Worm (Caenorhabditis elegans) whole organism, L4 larva: ENCODE measurements around the gene F23D12.1.

Experiments
- F10B5.3 ChIP-seq: sonication (generic microtip); optimal IDR thresholded peaks from 2 replicates; lab custom pipeline; 2016; ENCODE audit warnings: mild to moderate bottlenecking, missing genetic modification characterization, missing compliant biosample characterization
- F44E2.7 ChIP-seq: fragments of 200-800 bp; sonication (Bioruptor generic); IDR thresholded peaks from 2 replicates; pipeline ENCODE4 v2.1.2; 2022; ENCODE audit warnings: missing genetic modification characterization, missing compliant biosample characterization
- R02D3.7 ChIP-seq: fragments of 150-350 bp; sonication (generic microtip); optimal IDR thresholded peaks from 3 replicates; lab custom pipeline; 2014; ENCODE audit warnings: missing biosample characterization, missing genetic modification characterization
- Y48G9A.11 ChIP-seq: fragments of 200-800 bp; sonication (Bioruptor generic); IDR thresholded peaks from 2 replicates; pipeline ENCODE4 v1.3.6; 2022; ENCODE audit warnings: missing genetic modification reagents, missing genetic modification characterization, missing compliant biosample characterization
- ZK337.2 ChIP-seq: fragments of 200-800 bp; sonication (Bioruptor generic); IDR thresholded peaks from 2 replicates; pipeline ENCODE4 v1.3.6; 2022; ENCODE audit warnings: missing genetic modification reagents, missing genetic modification characterization, missing compliant biosample characterization
- aha-1 ChIP-seq: fragments of 150-350 bp; peaks from one replicate; lab custom pipeline; 2014; ENCODE audit warnings: missing biosample characterization, missing genetic modification characterization
- ceh-32 ChIP-seq: sonication (generic microtip); optimal IDR thresholded peaks from 2 replicates; lab custom pipeline; 2016; ENCODE audit warnings: mild to moderate bottlenecking, missing genetic modification characterization, missing compliant biosample characterization; ENCODE audit not compliant: poor library complexity
- ces-1 ChIP-seq: fragments of 150-350 bp; sonication (generic microtip); optimal IDR thresholded peaks from 4 replicates; lab custom pipeline; 2014; ENCODE audit warnings: missing biosample characterization, missing genetic modification reagents, missing genetic modification characterization
- cey-2 ChIP-seq: sonication (generic microtip); optimal IDR thresholded peaks from 3 replicates; lab custom pipeline; 2017; ENCODE audit warnings: missing genetic modification characterization, mild to moderate bottlenecking, missing compliant biosample characterization, antibody characterized with exemption, borderline replicate concordance; ENCODE audit not compliant: insufficient read depth
- daf-19 ChIP-seq: fragments of 200-800 bp; sonication (Bioruptor generic); conservative IDR thresholded peaks from 2 replicates; pipeline ENCODE4 v1.3.6; 2022; ENCODE audit warnings: missing genetic modification characterization, missing compliant biosample characterization
- daf-8 ChIP-seq: fragments of 200-800 bp; sonication (Bioruptor generic); IDR thresholded peaks from 2 replicates; pipeline ENCODE4 v1.3.6; 2022; ENCODE audit warnings: missing genetic modification characterization, missing compliant biosample characterization
- dmd-6 ChIP-seq: fragments of 200-800 bp; sonication (Bioruptor generic); IDR thresholded peaks from 2 replicates; pipeline ENCODE4 v1.3.6; 2022; ENCODE audit warnings: missing genetic modification reagents, missing genetic modification characterization, missing compliant biosample characterization
- dmd-8 ChIP-seq: fragments of 200-800 bp; sonication (Bioruptor generic); IDR thresholded peaks from 2 replicates; pipeline ENCODE4 v1.3.6; 2022; ENCODE audit warnings: missing genetic modification characterization, missing compliant biosample characterization
- dmd-9 ChIP-seq: fragments of 200-800 bp; sonication (Bioruptor generic); IDR thresholded peaks from 2 replicates; pipeline ENCODE4 v1.3.6; 2022; ENCODE audit warnings: missing genetic modification reagents, missing genetic modification characterization, missing compliant biosample characterization
- dpl-1 ChIP-seq: fragments of 150-350 bp; optimal IDR thresholded peaks from 2 replicates; lab custom pipeline; 2014; ENCODE audit warnings: missing biosample characterization, missing genetic modification reagents, missing genetic modification characterization
- duxl-1 ChIP-seq: sonication (generic microtip); optimal IDR thresholded peaks from 2 replicates; lab custom pipeline; 2016; ENCODE audit warnings: mild to moderate bottlenecking, missing genetic modification characterization, moderate library complexity, missing compliant biosample characterization; ENCODE audit not compliant: poor library complexity
- dve-1 ChIP-seq: sonication (generic microtip); optimal IDR thresholded peaks from 2 replicates; lab custom pipeline; 2017; ENCODE audit warnings: antibody characterized with exemption, mild to moderate bottlenecking, missing genetic modification characterization, missing compliant biosample characterization; ENCODE audit not compliant: insufficient read depth
- egl-43 ChIP-seq: fragments of 200-800 bp; sonication (Bioruptor generic); IDR thresholded peaks from 2 replicates; pipeline ENCODE4 v1.3.6; 2022; ENCODE audit warnings: missing genetic modification reagents, missing genetic modification characterization, missing compliant biosample characterization
- fos-1 ChIP-seq: fragments of 150-350 bp; optimal IDR thresholded peaks from 2 replicates; lab custom pipeline; 2014; ENCODE audit warnings: missing biosample characterization, missing genetic modification characterization
- gei-8 ChIP-seq: fragments of 200-800 bp; sonication (Bioruptor generic); optimal IDR thresholded peaks from 2 replicates; lab custom pipeline; 2018; ENCODE audit warnings: mild to moderate bottlenecking, missing genetic modification characterization, missing compliant biosample characterization
- hmg-1.1 ChIP-seq: fragments of 200-800 bp; sonication (Bioruptor generic); IDR thresholded peaks from 2 replicates; pipeline ENCODE4 v1.3.6; 2022; ENCODE audit warnings: missing genetic modification reagents, missing genetic modification characterization, missing compliant biosample characterization
- lin-13 ChIP-seq: fragments of 150-350 bp; optimal IDR thresholded peaks from 2 replicates; lab custom pipeline; 2014; ENCODE audit warnings: missing biosample characterization, missing genetic modification reagents, missing genetic modification characterization
- lir-3 ChIP-seq: sonication (generic microtip); optimal IDR thresholded peaks from 2 replicates; lab custom pipeline; 2016; ENCODE audit warnings: mild to moderate bottlenecking, missing genetic modification characterization, missing compliant biosample characterization
- madf-5 ChIP-seq, 2 experiments: fragments of 200-800 bp; sonication (Bioruptor generic); IDR thresholded peaks; 2 replicates each; pipeline ENCODE4 v1.3.6; 2022; ENCODE audit warnings: missing compliant biosample characterization in 2 of 2, missing genetic modification characterization in 2 of 2
- mes-2 ChIP-seq: sonication (generic microtip); optimal IDR thresholded peaks from 2 replicates; lab custom pipeline; 2016; ENCODE audit warnings: missing genotype, mild to moderate bottlenecking, missing genetic modification characterization, missing compliant biosample characterization; ENCODE audit not compliant: poor library complexity, severe bottlenecking
- nhr-25 ChIP-seq: sonication (generic microtip); optimal IDR thresholded peaks from 2 replicates; lab custom pipeline; 2017; ENCODE audit warnings: missing genetic modification characterization, mild to moderate bottlenecking, missing compliant biosample characterization, antibody characterized with exemption, moderate library complexity, borderline replicate concordance; ENCODE audit not compliant: insufficient read depth
- nhr-76 ChIP-seq: fragments of 150-350 bp; optimal IDR thresholded peaks from 2 replicates; lab custom pipeline; 2014; ENCODE audit warnings: missing biosample characterization, missing genetic modification characterization
- saeg-2 ChIP-seq: fragments of 200-800 bp; sonication (Bioruptor generic); IDR thresholded peaks from 2 replicates; pipeline ENCODE4 v1.3.6; 2022; ENCODE audit warnings: missing genetic modification reagents, missing genetic modification characterization, missing compliant biosample characterization
- sdz-12 ChIP-seq: fragments of 200-800 bp; sonication (Bioruptor generic); optimal IDR thresholded peaks from 2 replicates; lab custom pipeline; 2018; ENCODE audit warnings: mild to moderate bottlenecking, missing genetic modification characterization, missing compliant biosample characterization
- spr-1 ChIP-seq: sonication (generic microtip); optimal IDR thresholded peaks from 2 replicates; lab custom pipeline; 2016; ENCODE audit warnings: mild to moderate bottlenecking, missing genetic modification characterization, missing compliant biosample characterization
- spr-3 ChIP-seq: fragments of 200-800 bp; sonication (Bioruptor generic); optimal IDR thresholded peaks from 2 replicates; lab custom pipeline; 2018; ENCODE audit warnings: mild to moderate bottlenecking, missing genetic modification characterization, missing compliant biosample characterization
- unc-130 ChIP-seq: sonication (generic microtip); optimal IDR thresholded peaks from 2 replicates; lab custom pipeline; 2016; ENCODE audit warnings: missing genetic modification reagents, missing genetic modification characterization, missing compliant biosample characterization
- unc-62 ChIP-seq, 3 experiments: fragments of 150-350 bp in 1 of 3; sonication (generic microtip); optimal IDR thresholded peaks in 2 of 3; peaks in 1 of 3; 1 replicate in 1 of 3; 2 replicates in 2 of 3; lab custom pipeline; 2014 to 2017; ENCODE audit warnings: missing biosample characterization in 3 of 3, missing genetic modification characterization in 3 of 3, missing genetic modification reagents in 3 of 3, missing genotype in 1 of 3
- vab-7 ChIP-seq: fragments of 200-800 bp; sonication (Bioruptor generic); IDR thresholded peaks from 2 replicates; pipeline ENCODE4 v1.3.6; 2022; ENCODE audit warnings: missing genetic modification reagents, missing genetic modification characterization, missing compliant biosample characterization
- zip-2 ChIP-seq: fragments of 150-350 bp; optimal IDR thresholded peaks from 2 replicates; lab custom pipeline; 2014; ENCODE audit warnings: missing biosample characterization, missing genetic modification characterization
- ztf-11 ChIP-seq: fragments of 150-350 bp; optimal IDR thresholded peaks from 2 replicates; lab custom pipeline; 2014; ENCODE audit warnings: missing biosample characterization, missing genetic modification characterization

F23D12.1 gene

ce11 chrX:14447498-14447897 is 19.5 kb upstream of the F23D12.1 start:
- no peak for TF ChIP-seq sdz-12
- no peak for TF ChIP-seq ztf-11
- TF ChIP-seq dmd-8 (GFP tag; lab: Robert Waterston, UW), result no peak
- no peak for TF ChIP-seq nhr-25 (tag; lab: Kevin White, UChicago)
- TF ChIP-seq saeg-2 (GFP tag; lab: Robert Waterston, UW), result no peak
- TF ChIP-seq Y48G9A.11, result no peak
- no peak for TF ChIP-seq vab-7 (GFP tag; lab: Robert Waterston, UW)
- TF ChIP-seq daf-8 (GFP tag; lab: Robert Waterston, UW), result no peak
- no peak for TF ChIP-seq gei-8 (GFP tag; lab: Kevin White, UChicago)
- no peak for TF ChIP-seq madf-5 (GFP tag; IDR thresholded peaks at IDR 0.05; lab: Robert Waterston, UW)
- TF ChIP-seq ZK337.2 (GFP tag; lab: Robert Waterston, UW), result no peak
- no peak for TF ChIP-seq ces-1 (GFP tag; lab: Kevin White, UChicago)
- TF ChIP-seq, all 104 proteins: peak for 0

ce11 chrX:14444701-14445100 is 16.7 kb upstream of the F23D12.1 start, which contains the start of gene F23D12.4:
F23D12.4 (plus strand) TSS chrX:14445001.
- TF ChIP-seq F10B5.3, result no peak
- TF ChIP-seq egl-43 (GFP tag; lab: Robert Waterston, UW), result no peak
- no peak for TF ChIP-seq fos-1 (tag; lab: Kevin White, UChicago)
- TF ChIP-seq lir-3, result no peak
- TF ChIP-seq nhr-76 (tag; lab: Kevin White, UChicago), result no peak
- TF ChIP-seq dve-1 (tag; lab: Kevin White, UChicago), result no peak
- TF ChIP-seq Y48G9A.11, result no peak
- no peak for TF ChIP-seq mes-2 (tag; lab: Kevin White, UChicago)
- TF ChIP-seq F44E2.7 (GFP tag; lab: Robert Waterston, UW), result no peak
- no peak for TF ChIP-seq dmd-9 (GFP tag; lab: Robert Waterston, UW)
- no peak for TF ChIP-seq daf-8 (GFP tag; lab: Robert Waterston, UW)
- TF ChIP-seq spr-1 (tag; lab: Kevin White, UChicago), result no peak
- no peak for TF ChIP-seq aha-1 (tag; lab: Kevin White, UChicago)
- TF ChIP-seq lin-13 (GFP tag; lab: Kevin White, UChicago), result no peak
- no peak for TF ChIP-seq unc-62 (GFP tag; optimal IDR thresholded peaks at IDR 0.05 in 1 of 2; lab: Kevin White, UChicago)
- no peak for TF ChIP-seq unc-62 (tag; optimal IDR thresholded peaks at IDR 0.05; lab: Kevin White, UChicago)

- TF ChIP-seq spr-3 (GFP tag; lab: Kevin White, UChicago), result no peak
- no peak for TF ChIP-seq hmg-1.1 (GFP tag; lab: Robert Waterston, UW)
- no peak for TF ChIP-seq cey-2 (tag; lab: Kevin White, UChicago)
- TF ChIP-seq egl-43 (GFP tag; lab: Robert Waterston, UW), result no peak
- TF ChIP-seq ceh-32, result no peak
- no peak for TF ChIP-seq dve-1 (tag; lab: Kevin White, UChicago)
- TF ChIP-seq daf-19 (GFP tag; lab: Robert Waterston, UW), result no peak
- TF ChIP-seq dpl-1 (GFP tag; lab: Kevin White, UChicago), result no peak
- TF ChIP-seq zip-2 (tag; lab: Kevin White, UChicago), result no peak
- no peak for TF ChIP-seq R02D3.7 (tag; lab: Kevin White, UChicago)
- no peak for TF ChIP-seq unc-130 (GFP tag; lab: Kevin White, UChicago)
- no peak for TF ChIP-seq duxl-1 (tag; lab: Kevin White, UChicago)
- no peak for TF ChIP-seq dmd-6 (GFP tag; lab: Robert Waterston, UW)
Measured at ce11 chrX:14442321-14442720, 14.4 kb upstream of the F23D12.1 start, which contains the start of gene F23D12.3. F23D12.3 (plus strand) TSS chrX:14442621.
